Fruit fly (Drosophila melanogaster) Kc167 (cell line): ENCODE data around the gene Uba5.

Experiments used
- Sin3A ChIP-seq: fragments of >200 bp; optimal IDR thresholded peaks from 2 replicates; lab custom pipeline; 2018; ENCODE audit warnings: missing external identifiers
- h ChIP-seq: fragments of >200 bp; optimal IDR thresholded peaks from 3 replicates; lab custom pipeline; 2018; ENCODE audit warnings: missing external identifiers
- insv ChIP-seq: fragments of >200 bp; optimal IDR thresholded peaks from 3 replicates; lab custom pipeline; 2018; ENCODE audit warnings: missing external identifiers
- psq ChIP-seq: fragments of >200 bp; optimal IDR thresholded peaks from 2 replicates; lab custom pipeline; 2017; ENCODE audit warnings: missing external identifiers
- ttk ChIP-seq: sonication (Bioruptor generic); optimal IDR thresholded peaks from 2 replicates; lab custom pipeline; 2017; ENCODE audit warnings: missing external identifiers

DNA sequence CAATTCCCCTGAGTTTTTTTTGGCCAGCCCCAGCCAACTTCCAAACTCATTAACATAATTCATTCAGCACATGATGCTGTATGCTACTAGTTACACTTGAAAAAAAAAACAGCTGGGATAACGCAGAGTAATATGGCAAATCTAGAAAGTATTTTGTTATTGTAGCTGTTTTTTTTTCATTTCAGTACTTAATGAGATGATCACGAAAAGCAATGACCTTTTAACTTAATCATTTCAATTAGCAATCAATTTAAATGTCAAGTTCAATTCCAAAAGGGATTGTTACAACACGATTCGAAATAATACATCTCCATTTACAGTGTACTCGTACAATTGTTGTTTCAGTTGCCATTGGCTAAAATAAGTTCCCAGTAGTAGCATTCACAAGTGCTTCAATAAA, 32.9 kb upstream of the Uba5 start:
- TF ChIP-seq h (lab: Kevin White, UChicago) (no peak), psq (no peak), ttk (lab: Kevin White, UChicago) (no peak), insv (lab: Kevin White, UChicago) (no peak), Sin3A (lab: Kevin White, UChicago) (no peak)
